Worm (Caenorhabditis elegans): ENCODE results near the gene eco-1.

DNA sequence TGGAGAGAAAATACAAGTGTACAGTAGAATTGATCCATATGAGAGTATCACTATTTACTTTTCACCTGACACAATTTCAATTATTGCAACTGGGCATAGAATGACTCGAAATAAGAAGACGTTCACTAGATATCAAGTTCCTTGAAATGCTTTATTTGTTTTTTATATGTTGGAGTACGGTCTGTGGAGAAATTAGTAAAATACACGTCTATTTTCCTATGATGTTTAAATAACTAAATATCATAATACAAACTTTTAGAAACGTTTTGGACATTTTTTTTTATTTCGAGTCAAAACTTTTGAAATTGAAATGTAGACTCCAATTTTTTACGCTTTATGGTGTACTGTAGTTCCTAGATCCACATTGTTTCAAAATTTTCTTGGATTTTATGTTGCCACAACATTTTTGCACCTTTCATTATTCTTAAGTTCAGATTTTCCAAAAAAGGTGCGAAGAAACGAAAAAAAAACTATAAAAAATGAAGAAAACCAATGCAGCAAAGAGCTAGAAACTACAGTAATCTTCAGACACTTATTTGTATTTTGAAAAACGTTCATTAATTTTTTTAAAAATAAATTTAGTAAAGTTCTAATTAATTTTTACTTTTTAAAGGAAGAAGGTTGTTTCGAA, 10.6 kb upstream of the eco-1 start:
- TF ChIP-seq lin-11 (tag; optimal IDR thresholded peaks at IDR 0.05) (no peak), dmd-4 (tag; optimal IDR thresholded peaks at IDR 0.05) (no peak), nhr-25 (tag; optimal IDR thresholded peaks at IDR 0.05) (peak; percentile 71), ama-1 (optimal IDR thresholded peaks at IDR 0.05) (peak; percentile 14), elt-1 (tag; optimal IDR thresholded peaks at IDR 0.05) (no peak), mdl-1 (tag; optimal IDR thresholded peaks at IDR 0.05) (no peak), nhr-6 (tag; optimal IDR thresholded peaks at IDR 0.05) (no peak), ztf-11 (tag; optimal IDR thresholded peaks at IDR 0.05) (no peak)

Measured in whole organism, L2 larva.